Fruit fly (Drosophila melanogaster) whole organism, prepupa: ENCODE measurements around the gene CG2993.

ENCODE experiments used
- Blimp-1 ChIP-seq: fragments of 200-800 bp; sonication (Bioruptor generic); optimal IDR thresholded peaks from 3 replicates; lab custom pipeline; 2017; ENCODE audit warnings: missing biosample characterization, missing genetic modification characterization, mild to moderate bottlenecking, moderate library complexity, missing genetic modification reagents
- CG10669 ChIP-seq: fragments of 200-800 bp; sonication (Bioruptor generic); optimal IDR thresholded peaks from 3 replicates; lab custom pipeline; 2018; ENCODE audit warnings: missing biosample characterization, mild to moderate bottlenecking, missing genetic modification characterization, moderate library complexity
- CG11902 ChIP-seq: fragments of 200-800 bp; sonication (Bioruptor generic); optimal IDR thresholded peaks from 3 replicates; lab custom pipeline; 2016; ENCODE audit warnings: missing biosample characterization, missing genetic modification characterization
- CG16779 ChIP-seq: fragments of 200-800 bp; sonication (Bioruptor generic); optimal IDR thresholded peaks from 3 replicates; lab custom pipeline; 2017; ENCODE audit warnings: missing biosample characterization, mild to moderate bottlenecking, missing genetic modification characterization
- CG3919 ChIP-seq: fragments of 200-800 bp; sonication (Bioruptor generic); optimal IDR thresholded peaks from 3 replicates; lab custom pipeline; 2016; ENCODE audit warnings: missing biosample characterization, missing genetic modification characterization
- CG4318 ChIP-seq: fragments of 200-800 bp; sonication (Bioruptor generic); optimal IDR thresholded peaks from 3 replicates; lab custom pipeline; 2017; ENCODE audit warnings: missing biosample characterization, mild to moderate bottlenecking, missing genetic modification characterization
- CG6163 ChIP-seq: fragments of 200-800 bp; sonication (Bioruptor generic); IDR thresholded peaks from 3 replicates; pipeline ENCODE4 v1.3.6; 2022; ENCODE audit warnings: missing biosample characterization, missing genetic modification characterization
- CG6808 ChIP-seq: fragments of 200-800 bp; sonication (Bioruptor generic); optimal IDR thresholded peaks from 3 replicates; lab custom pipeline; 2017; ENCODE audit warnings: missing biosample characterization, missing genetic modification characterization, mild to moderate bottlenecking, moderate library complexity, missing genetic modification reagents
- CG6854 ChIP-seq: fragments of 200-800 bp; sonication (Bioruptor generic); optimal IDR thresholded peaks from 2 replicates; lab custom pipeline; 2017; ENCODE audit warnings: missing biosample characterization, mild to moderate bottlenecking, missing genetic modification characterization
- CG8632 ChIP-seq: fragments of 200-800 bp; sonication (Bioruptor generic); optimal IDR thresholded peaks from 3 replicates; lab custom pipeline; 2016; ENCODE audit warnings: missing biosample characterization, missing genetic modification characterization
- Eip75B ChIP-seq: fragments of 200-800 bp; sonication (Bioruptor generic); optimal IDR thresholded peaks from 3 replicates; lab custom pipeline; 2016; ENCODE audit warnings: missing biosample characterization, missing genetic modification characterization
- Eip78C ChIP-seq: fragments of 200-800 bp; sonication (Bioruptor generic); peaks from one replicate; lab custom pipeline; 2016; ENCODE audit warnings: missing biosample characterization, missing genetic modification characterization
- Eip93F ChIP-seq: fragments of 200-800 bp; sonication (Bioruptor generic); optimal IDR thresholded peaks from 2 replicates; lab custom pipeline; 2016; ENCODE audit warnings: missing biosample characterization, mild to moderate bottlenecking, missing genetic modification characterization
- Hr38 ChIP-seq: sonication (Bioruptor generic); optimal IDR thresholded peaks from 2 replicates; lab custom pipeline; 2016; ENCODE audit warnings: missing biosample characterization, missing genetic modification characterization
- Hr4 ChIP-seq: fragments of 200-800 bp; sonication (Bioruptor generic); optimal IDR thresholded peaks from 3 replicates; lab custom pipeline; 2016; ENCODE audit warnings: missing biosample characterization, missing genetic modification characterization
- Met ChIP-seq: fragments of 200-800 bp; sonication (Bioruptor generic); optimal IDR thresholded peaks from 3 replicates; lab custom pipeline; 2016; ENCODE audit warnings: missing biosample characterization, missing genetic modification characterization
- OdsH ChIP-seq: fragments of 200-800 bp; sonication (Bioruptor generic); optimal IDR thresholded peaks from 3 replicates; lab custom pipeline; 2016; ENCODE audit warnings: missing biosample characterization, missing genetic modification characterization
- Sox14 ChIP-seq: fragments of 200-800 bp; sonication (Bioruptor generic); optimal IDR thresholded peaks from 3 replicates; lab custom pipeline; 2016; ENCODE audit warnings: missing biosample characterization, missing genetic modification characterization
- cyc ChIP-seq: fragments of 200-800 bp; sonication (Bioruptor generic); optimal IDR thresholded peaks from 3 replicates; lab custom pipeline; 2016; ENCODE audit warnings: missing biosample characterization, missing genetic modification characterization
- dac ChIP-seq: fragments of 200-800 bp; sonication (Bioruptor generic); optimal IDR thresholded peaks from 2 replicates; lab custom pipeline; 2017; ENCODE audit warnings: missing biosample characterization, mild to moderate bottlenecking, missing genetic modification characterization
- esn ChIP-seq: fragments of 200-800 bp; sonication (Bioruptor generic); optimal IDR thresholded peaks from 2 replicates; lab custom pipeline; 2016; ENCODE audit warnings: missing biosample characterization, mild to moderate bottlenecking, missing genetic modification characterization, moderate library complexity
- fd85E ChIP-seq: fragments of 200-800 bp; sonication (Bioruptor generic); optimal IDR thresholded peaks from 3 replicates; lab custom pipeline; 2016; ENCODE audit warnings: missing biosample characterization, missing genetic modification characterization
- fkh ChIP-seq: fragments of 200-800 bp; sonication (Bioruptor generic); optimal IDR thresholded peaks from 3 replicates; lab custom pipeline; 2017; ENCODE audit warnings: missing biosample characterization, mild to moderate bottlenecking, missing genetic modification characterization, moderate library complexity
- net ChIP-seq: fragments of 200-800 bp; sonication (Bioruptor generic); optimal IDR thresholded peaks from 3 replicates; lab custom pipeline; 2016; ENCODE audit warnings: missing biosample characterization, missing genetic modification characterization
- pdm3 ChIP-seq: fragments of 200-800 bp; sonication (Bioruptor generic); optimal IDR thresholded peaks from 3 replicates; lab custom pipeline; 2016; ENCODE audit warnings: missing biosample characterization, missing genetic modification characterization
- salr ChIP-seq, 2 experiments: fragments of 200-800 bp; sonication (Bioruptor generic); optimal IDR thresholded peaks; 3 replicates each; lab custom pipeline; 2016 to 2018; ENCODE audit warnings: missing biosample characterization in 2 of 2, missing genetic modification characterization in 2 of 2, mild to moderate bottlenecking in 1 of 2
- spab ChIP-seq: fragments of 200-800 bp; sonication (Bioruptor generic); optimal IDR thresholded peaks from 2 replicates; lab custom pipeline; 2017; ENCODE audit warnings: missing biosample characterization, mild to moderate bottlenecking, missing genetic modification characterization, missing genetic modification reagents
- svp ChIP-seq: fragments of 200-800 bp; sonication (Bioruptor generic); peaks from one replicate; lab custom pipeline; 2016; ENCODE audit warnings: missing biosample characterization, missing genetic modification characterization
- vri ChIP-seq: fragments of 200-800 bp; sonication (Bioruptor generic); optimal IDR thresholded peaks from 3 replicates; lab custom pipeline; 2016; ENCODE audit warnings: missing biosample characterization, mild to moderate bottlenecking, missing genetic modification characterization

The CG2993 gene

dm6 chr3R:7782933-7783686 is 26.7 kb downstream of the CG2993 start, which contains the start of gene CG18747:
Gene CG18747, minus strand, starts transcription at chr3R:7783446.
- TF ChIP-seq spab (GFP tag; lab: Kevin White, UChicago) (no peak), CG11902 (no peak), svp (GFP tag; lab: Kevin White, UChicago) (peak; percentile 51), vri (GFP tag; lab: Kevin White, UChicago) (peak; percentile 76), CG16779 (tag; lab: Kevin White, UChicago) (no peak), CG6163 (no peak), dac (no peak)

- peak; percentile 39 for TF ChIP-seq OdsH (GFP tag; lab: Kevin White, UChicago)
- peak; percentile 4 for TF ChIP-seq CG6808 (GFP tag; lab: Kevin White, UChicago)
- TF ChIP-seq Eip93F (GFP tag; lab: Kevin White, UChicago): no peak
- peak; percentile 50 for TF ChIP-seq CG10669 (GFP tag; lab: Kevin White, UChicago)
- TF ChIP-seq pdm3 (GFP tag; lab: Kevin White, UChicago): peak; percentile 26
- TF ChIP-seq Hr38 (GFP tag; lab: Kevin White, UChicago): no peak
Observed at dm6 chr3R:7779620-7780019, 30.2 kb downstream of the CG2993 start.

- TF ChIP-seq Sox14 (no peak), fd85E (no peak), CG8632 (no peak), CG6854 (no peak), CG10669 (GFP tag; lab: Kevin White, UChicago) (no peak), Met (GFP tag; lab: Kevin White, UChicago) (no peak), CG3919 (GFP tag; lab: Kevin White, UChicago) (no peak), fkh (GFP tag; lab: Kevin White, UChicago) (no peak), Blimp-1 (no peak), OdsH (GFP tag; lab: Kevin White, UChicago) (no peak), cyc (no peak)
- TF ChIP-seq, all 60 proteins: peak for 0
Observed at dm6 chr3R:7771656-7772055, 38.2 kb downstream of the CG2993 start, which contains the start of gene CG11286. Gene CG11286, minus strand, starts transcription at chr3R:7771756.

- peak; percentile 12 for TF ChIP-seq vri (GFP tag; lab: Kevin White, UChicago)
- peak; percentile 95 for TF ChIP-seq svp (GFP tag; lab: Kevin White, UChicago)
- TF ChIP-seq CG4318 (GFP tag; lab: Kevin White, UChicago): no peak
- no peak for TF ChIP-seq fd85E
- peak; percentile 45 for TF ChIP-seq Eip78C (GFP tag; lab: Kevin White, UChicago)
- TF ChIP-seq net (GFP tag; lab: Kevin White, UChicago): no peak
Observed at dm6 chr3R:7760970-7761558, 48.8 kb downstream of the CG2993 start.

dm6 chr3R:7759486-7759885 is 50.3 kb downstream of the CG2993 start, which contains the start of gene Sp7:
Gene Sp7, plus strand, starts transcription at chr3R:7759786.
- TF ChIP-seq Blimp-1: no peak

- TF ChIP-seq svp (GFP tag; lab: Kevin White, UChicago) (no peak), Eip75B (GFP tag; lab: Kevin White, UChicago) (no peak), Hr4 (no peak), salr (GFP tag; optimal IDR thresholded peaks at IDR 0.05; lab: Kevin White, UChicago) (no peak), esn (GFP tag; lab: Kevin White, UChicago) (no peak)
Observed at dm6 chr3R:7757822-7758221, 52.0 kb downstream of the CG2993 start, which contains the start of gene CG10919. Gene CG10919, plus strand, starts transcription at chr3R:7758122.
